Fruit fly (Drosophila melanogaster) whole organism, embryonic: ENCODE data around the gene CG31897.

ENCODE experiments used
- BEAF-32 ChIP-seq: fragments of 200-800 bp; sonication (Bioruptor generic); optimal IDR thresholded peaks from 3 replicates; lab custom pipeline; 2017; ENCODE audit warnings: missing biosample characterization, missing genetic modification characterization, mild to moderate bottlenecking, moderate library complexity, missing genetic modification reagents
- C15 ChIP-seq: fragments of 200-800 bp; sonication (Bioruptor generic); IDR thresholded peaks from 3 replicates; pipeline ENCODE4 v1.3.6; 2022; ENCODE audit warnings: missing biosample characterization, missing genetic modification characterization
- CG10979 ChIP-seq: fragments of 200-800 bp; sonication (Bioruptor generic); optimal IDR thresholded peaks from 2 replicates; lab custom pipeline; 2018; ENCODE audit warnings: missing biosample characterization, mild to moderate bottlenecking, missing genetic modification characterization, moderate library complexity
- CG11695 ChIP-seq: fragments of 200-800 bp; sonication (Bioruptor generic); IDR thresholded peaks from 3 replicates; pipeline ENCODE4 v1.3.6; 2022; ENCODE audit warnings: missing biosample characterization, missing genetic modification characterization
- CG12104 ChIP-seq: fragments of 200-800 bp; sonication (Bioruptor generic); optimal IDR thresholded peaks from 3 replicates; lab custom pipeline; 2016; ENCODE audit warnings: missing biosample characterization, missing genetic modification characterization
- CG13287 ChIP-seq: fragments of 200-800 bp; sonication (Bioruptor generic); IDR thresholded peaks from 2 replicates; pipeline ENCODE4 v1.3.6; 2022; ENCODE audit warnings: missing biosample characterization, missing genetic modification characterization; ENCODE audit not compliant: partially characterized antibody
- CG13296 ChIP-seq: fragments of 200-800 bp; sonication (Bioruptor generic); optimal IDR thresholded peaks from 3 replicates; lab custom pipeline; 2018; ENCODE audit warnings: missing biosample characterization, mild to moderate bottlenecking, missing genetic modification characterization
- CG15479 ChIP-seq: fragments of 200-800 bp; sonication (Bioruptor generic); optimal IDR thresholded peaks from 3 replicates; lab custom pipeline; 2019; ENCODE audit warnings: missing biosample characterization, mild to moderate bottlenecking, missing genetic modification characterization, moderate library complexity
- CG15696 ChIP-seq: fragments of 200-800 bp; sonication (Bioruptor generic); optimal IDR thresholded peaks from 2 replicates; lab custom pipeline; 2019; ENCODE audit warnings: missing biosample characterization, mild to moderate bottlenecking, missing genetic modification characterization, moderate library complexity
- CG1603 ChIP-seq: fragments of 200-800 bp; sonication (Bioruptor generic); optimal IDR thresholded peaks from 2 replicates; lab custom pipeline; 2019; ENCODE audit warnings: missing biosample characterization, mild to moderate bottlenecking, missing genetic modification characterization, moderate library complexity
- CG16863 ChIP-seq: fragments of 200-800 bp; sonication (Bioruptor generic); optimal IDR thresholded peaks from 3 replicates; lab custom pipeline; 2016; ENCODE audit warnings: missing biosample characterization, missing genetic modification characterization
- CG18619 ChIP-seq: fragments of 200-800 bp; sonication (Bioruptor generic); optimal IDR thresholded peaks from 3 replicates; lab custom pipeline; 2017; ENCODE audit warnings: missing biosample characterization, mild to moderate bottlenecking, missing genetic modification characterization
- CG2202 ChIP-seq: fragments of 200-800 bp; sonication (Bioruptor generic); optimal IDR thresholded peaks from 2 replicates; lab custom pipeline; 2018; ENCODE audit warnings: missing biosample characterization, mild to moderate bottlenecking, missing genetic modification characterization
- CG30403 ChIP-seq: fragments of 200-800 bp; sonication (Bioruptor generic); optimal IDR thresholded peaks from 3 replicates; lab custom pipeline; 2016; ENCODE audit warnings: missing biosample characterization, missing genetic modification characterization
- CG33213 ChIP-seq: fragments of 200-800 bp; sonication (Bioruptor generic); optimal IDR thresholded peaks from 3 replicates; lab custom pipeline; 2016; ENCODE audit warnings: missing biosample characterization, missing genetic modification characterization
- CG4282 ChIP-seq: fragments of 200-800 bp; sonication (Bioruptor generic); optimal IDR thresholded peaks from 2 replicates; lab custom pipeline; 2016; ENCODE audit warnings: missing biosample characterization, missing genetic modification characterization
- CG4617 ChIP-seq: fragments of 200-800 bp; sonication (Bioruptor generic); optimal IDR thresholded peaks from 3 replicates; lab custom pipeline; 2016; ENCODE audit warnings: missing biosample characterization, missing genetic modification characterization, borderline replicate concordance
- CG7745 ChIP-seq: fragments of 200-800 bp; sonication (Bioruptor generic); optimal IDR thresholded peaks from 2 replicates; lab custom pipeline; 2018; ENCODE audit warnings: missing biosample characterization, mild to moderate bottlenecking, missing genetic modification characterization, moderate library complexity
- CG9437 ChIP-seq: fragments of 200-800 bp; sonication (Bioruptor generic); optimal IDR thresholded peaks from 2 replicates; lab custom pipeline; 2018; ENCODE audit warnings: missing biosample characterization, mild to moderate bottlenecking, missing genetic modification characterization
- Ets65A ChIP-seq: fragments of 200-800 bp; sonication (Bioruptor generic); peaks from one replicate; lab custom pipeline; 2016; ENCODE audit warnings: missing biosample characterization, missing genetic modification characterization
- Fer1 ChIP-seq: fragments of 200-800 bp; sonication (Bioruptor generic); optimal IDR thresholded peaks from 2 replicates; lab custom pipeline; 2017; ENCODE audit warnings: missing biosample characterization, mild to moderate bottlenecking, missing genetic modification characterization
- Hmr ChIP-seq: fragments of 200-800 bp; sonication (Bioruptor generic); optimal IDR thresholded peaks from 3 replicates; lab custom pipeline; 2017; ENCODE audit warnings: mild to moderate bottlenecking, missing biosample characterization, missing genetic modification reagents, missing genetic modification characterization
- Hr3 ChIP-seq: fragments of 200-800 bp; sonication (Bioruptor generic); optimal IDR thresholded peaks from 3 replicates; lab custom pipeline; 2016; ENCODE audit warnings: missing biosample characterization, missing genetic modification characterization
- Lhr ChIP-seq: fragments of 200-800 bp; sonication (Bioruptor generic); optimal IDR thresholded peaks from 3 replicates; lab custom pipeline; 2017; ENCODE audit warnings: mild to moderate bottlenecking, missing biosample characterization, missing genetic modification reagents, missing genetic modification characterization
- Lpt ChIP-seq: fragments of >200 bp; optimal IDR thresholded peaks from 2 replicates; lab custom pipeline; 2018; ENCODE audit warnings: missing biosample characterization, missing genetic modification characterization
- Mrtf ChIP-seq: fragments of 200-800 bp; sonication (Bioruptor generic); IDR thresholded peaks from 3 replicates; pipeline ENCODE4 v1.3.6; 2022; ENCODE audit warnings: missing biosample characterization, missing genetic modification characterization
- Poxn ChIP-seq: fragments of 200-800 bp; sonication (Bioruptor generic); IDR thresholded peaks from 2 replicates; pipeline ENCODE4 v1.3.6; 2022; ENCODE audit warnings: missing biosample characterization, missing genetic modification characterization
- Side ChIP-seq: fragments of 200-800 bp; sonication (Bioruptor generic); optimal IDR thresholded peaks from 2 replicates; lab custom pipeline; 2016; ENCODE audit warnings: missing biosample characterization, missing genetic modification characterization
- Six4 ChIP-seq: fragments of 200-800 bp; sonication (Bioruptor generic); optimal IDR thresholded peaks from 2 replicates; lab custom pipeline; 2016; ENCODE audit warnings: missing biosample characterization, missing genetic modification characterization
- Sry-β ChIP-seq: fragments of 200-800 bp; sonication (Bioruptor generic); optimal IDR thresholded peaks from 2 replicates; lab custom pipeline; 2018; ENCODE audit warnings: missing biosample characterization, mild to moderate bottlenecking, missing genetic modification characterization, moderate library complexity
- Taf1 ChIP-seq: fragments of 200-800 bp; sonication (Bioruptor generic); IDR thresholded peaks from 2 replicates; pipeline ENCODE4 v1.3.6; 2022; ENCODE audit warnings: missing biosample characterization, missing genetic modification characterization
- al ChIP-seq: fragments of 200-800 bp; sonication (Bioruptor generic); IDR thresholded peaks from 2 replicates; pipeline ENCODE4 v1.3.6; 2022; ENCODE audit warnings: missing biosample characterization, missing genetic modification characterization
- br ChIP-seq: fragments of >200 bp; optimal IDR thresholded peaks from 2 replicates; lab custom pipeline; 2017
- cas ChIP-seq: fragments of 200-800 bp; sonication (Bioruptor generic); IDR thresholded peaks from 2 replicates; pipeline ENCODE4 v1.3.6; 2022; ENCODE audit warnings: missing biosample characterization, missing genetic modification characterization
- dan ChIP-seq: fragments of 200-800 bp; sonication (Bioruptor generic); IDR thresholded peaks from 2 replicates; pipeline ENCODE4 v1.3.6; 2022; ENCODE audit warnings: missing biosample characterization, missing genetic modification characterization
- gsb-n ChIP-seq: fragments of 200-800 bp; sonication (Bioruptor generic); optimal IDR thresholded peaks from 3 replicates; lab custom pipeline; 2018; ENCODE audit warnings: missing biosample characterization, mild to moderate bottlenecking, missing genetic modification characterization
- hth ChIP-seq: fragments of >200 bp; optimal IDR thresholded peaks from 2 replicates; lab custom pipeline; 2017; ENCODE audit warnings: inconsistent platforms
- ind ChIP-seq: fragments of 200-800 bp; sonication (Bioruptor generic); optimal IDR thresholded peaks from 3 replicates; lab custom pipeline; 2016; ENCODE audit warnings: missing biosample characterization, missing genetic modification characterization
- insv ChIP-seq, 2 experiments: fragments of 200-800 bp; sonication (Bioruptor generic); optimal IDR thresholded peaks; 3 replicates each; lab custom pipeline; 2016 to 2018; ENCODE audit warnings: missing biosample characterization in 2 of 2, missing genetic modification characterization in 2 of 2
- inv ChIP-seq: fragments of 200-800 bp; sonication (Bioruptor generic); IDR thresholded peaks from 2 replicates; pipeline ENCODE4 v1.3.6; 2022; ENCODE audit warnings: missing biosample characterization, missing genetic modification characterization; ENCODE audit not compliant: partially characterized antibody
- jigr1 ChIP-seq: fragments of 200-800 bp; sonication (Bioruptor generic); IDR thresholded peaks from 3 replicates; pipeline ENCODE4 v1.3.6; 2022; ENCODE audit warnings: missing biosample characterization, missing genetic modification characterization
- nau ChIP-seq: fragments of 200-800 bp; sonication (Bioruptor generic); optimal IDR thresholded peaks from 3 replicates; lab custom pipeline; 2017; ENCODE audit warnings: missing biosample characterization, mild to moderate bottlenecking, missing genetic modification characterization, missing genetic modification reagents
- otp ChIP-seq: fragments of 200-800 bp; sonication (Bioruptor generic); IDR thresholded peaks from 3 replicates; pipeline ENCODE4, ENCODE4 v1.3.6; 2022; ENCODE audit warnings: missing biosample characterization, missing genetic modification characterization
- pfk ChIP-seq: fragments of 200-800 bp; sonication (Bioruptor generic); optimal IDR thresholded peaks from 2 replicates; lab custom pipeline; 2018; ENCODE audit warnings: missing biosample characterization, mild to moderate bottlenecking, missing genetic modification characterization, moderate library complexity
- phol ChIP-seq: fragments of 200-800 bp; sonication (Bioruptor generic); optimal IDR thresholded peaks from 3 replicates; lab custom pipeline; 2018; ENCODE audit warnings: missing biosample characterization, mild to moderate bottlenecking, missing genetic modification characterization, moderate library complexity
- pita ChIP-seq: fragments of 200-800 bp; sonication (Bioruptor generic); optimal IDR thresholded peaks from 2 replicates; lab custom pipeline; 2017; ENCODE audit warnings: missing biosample characterization, mild to moderate bottlenecking, missing genetic modification characterization
- prd ChIP-seq, 3 experiments: fragments of >200 bp in 2 of 3; fragments of 200-800 bp in 1 of 3; sonication (Bioruptor generic) in 1 of 3; optimal IDR thresholded peaks in 2 of 3; IDR thresholded peaks in 1 of 3; 2 replicates in 2 of 3; 3 replicates in 1 of 3; pipeline versions ENCODE4 v1.3.6 to Lab custom; 2017 to 2022; ENCODE audit warnings: missing biosample characterization in 1 of 3, missing genetic modification characterization in 1 of 3
- pros ChIP-seq: fragments of 200-800 bp; sonication (Bioruptor generic); optimal IDR thresholded peaks from 3 replicates; lab custom pipeline; 2019; ENCODE audit warnings: missing biosample characterization, mild to moderate bottlenecking, missing genetic modification characterization, moderate library complexity
- run ChIP-seq: fragments of 200-800 bp; sonication (Bioruptor generic); optimal IDR thresholded peaks from 3 replicates; lab custom pipeline; 2018; ENCODE audit warnings: missing biosample characterization, mild to moderate bottlenecking, missing genetic modification characterization
- sim ChIP-seq: fragments of 200-800 bp; sonication (Bioruptor generic); IDR thresholded peaks from 2 replicates; pipeline ENCODE4 v1.3.6; 2022; ENCODE audit warnings: missing biosample characterization, missing genetic modification characterization
- toy ChIP-seq: fragments of 200-800 bp; sonication (Bioruptor generic); IDR thresholded peaks from 2 replicates; pipeline ENCODE4 v1.3.6; 2022; ENCODE audit warnings: missing biosample characterization, missing genetic modification characterization
- zfh1 ChIP-seq: fragments of 200-800 bp; sonication (Bioruptor generic); IDR thresholded peaks from 3 replicates; pipeline ENCODE4 v1.3.6; 2022; ENCODE audit warnings: missing biosample characterization, missing genetic modification characterization

The CG31897 gene

dm6 chr2L:8485562-8485961, 43.3 kb downstream of the CG31897 start (continued):
- TF ChIP-seq Sry-β (GFP tag; lab: Kevin White, UChicago) (no peak), Fer1 (GFP tag; lab: Kevin White, UChicago) (peak; percentile 30), otp (GFP tag; lab: Robert Waterston, UW) (no peak), insv (GFP tag; optimal IDR thresholded peaks at IDR 0.05; lab: Kevin White, UChicago) (no peak), phol (tag; lab: Kevin White, UChicago) (no peak), prd (optimal IDR thresholded peaks at IDR 0.05; lab: Kevin White, UChicago) (no peak), prd (GFP tag; IDR thresholded peaks at IDR 0.05; lab: Robert Waterston, UW) (no peak), CG7745 (tag; lab: Kevin White, UChicago) (no peak), CG16863 (GFP tag; lab: Kevin White, UChicago) (no peak), nau (GFP tag; lab: Kevin White, UChicago) (no peak), CG13296 (GFP tag; lab: Kevin White, UChicago) (no peak), dan (GFP tag; lab: Robert Waterston, UW) (no peak), CG9437 (no peak), CG10979 (tag; lab: Kevin White, UChicago) (no peak), ind (no peak), CG13287 (peak; percentile 50; the same call in 1 of the 2 replicates), Ets65A (GFP tag; lab: Kevin White, UChicago) (no peak), CG11695 (no peak), run (tag; lab: Kevin White, UChicago) (no peak), Side (GFP tag; lab: Kevin White, UChicago) (no peak), Hmr (GFP tag; lab: Kevin White, UChicago) (no peak), zfh1 (peak; percentile 29; the same call in 1 of the 3 replicates), inv (GFP tag; lab: Robert Waterston, UW) (peak; percentile 42; the same call in 1 of the 2 replicates), CG4282 (no peak), Mrtf (GFP tag; lab: Robert Waterston, UW) (no peak), sim (GFP tag; lab: Robert Waterston, UW) (no peak), Lhr (GFP tag; lab: Kevin White, UChicago) (no peak), CG12104 (no peak), pros (GFP tag; lab: Kevin White, UChicago) (no peak), jigr1 (GFP tag; lab: Robert Waterston, UW) (no peak), CG18619 (GFP tag; lab: Kevin White, UChicago) (no peak), Hr3 (GFP tag; lab: Kevin White, UChicago) (no peak), br (lab: Kevin White, UChicago) (no peak), CG33213 (GFP tag; lab: Kevin White, UChicago) (peak; percentile 7), Taf1 (no peak), CG15696 (tag; lab: Kevin White, UChicago) (no peak), CG2202 (tag; lab: Kevin White, UChicago) (no peak), C15 (GFP tag; lab: Robert Waterston, UW) (no peak), CG4617 (no peak), toy (no peak), BEAF-32 (no peak), gsb-n (tag; lab: Kevin White, UChicago) (no peak), CG1603 (tag; lab: Kevin White, UChicago) (no peak), hth (lab: Kevin White, UChicago) (no peak), pfk (GFP tag; lab: Kevin White, UChicago) (no peak), pita (GFP tag; lab: Kevin White, UChicago) (no peak), Poxn (GFP tag; lab: Robert Waterston, UW) (no peak), CG30403 (GFP tag; lab: Kevin White, UChicago) (no peak), CG15479 (GFP tag; lab: Kevin White, UChicago) (no peak), Six4 (GFP tag; lab: Kevin White, UChicago) (no peak), al (no peak), cas (GFP tag; lab: Robert Waterston, UW) (no peak), Lpt (GFP tag; lab: Kevin White, UChicago) (no peak)
